Worm (Caenorhabditis elegans) whole organism, L3 larva: ENCODE data around the gene F45D3.1.

ENCODE experiments used
- R02D3.7 ChIP-seq: fragments of 150-350 bp; optimal IDR thresholded peaks from 2 replicates; lab custom pipeline; 2014; ENCODE audit warnings: missing biosample characterization, missing genetic modification characterization
- ZK546.5 ChIP-seq: sonication (generic microtip); optimal IDR thresholded peaks from 2 replicates; lab custom pipeline; 2017; ENCODE audit warnings: missing biosample characterization, missing genetic modification characterization
- ama-1 ChIP-seq: fragments of 150-350 bp; optimal IDR thresholded peaks from 2 replicates; lab custom pipeline; 2018
- ceh-16 ChIP-seq: sonication (generic microtip); optimal IDR thresholded peaks from 2 replicates; lab custom pipeline; 2017; ENCODE audit warnings: missing biosample characterization, missing genetic modification characterization
- ceh-28 ChIP-seq: fragments of 150-350 bp; optimal IDR thresholded peaks from 2 replicates; lab custom pipeline; 2014; ENCODE audit warnings: missing biosample characterization, missing genetic modification reagents, missing genetic modification characterization
- ceh-82 ChIP-seq: fragments of 150-350 bp; optimal IDR thresholded peaks from 2 replicates; lab custom pipeline; 2014; ENCODE audit warnings: missing biosample characterization, missing genetic modification characterization
- daf-12 ChIP-seq: fragments of 150-350 bp; optimal IDR thresholded peaks from 2 replicates; lab custom pipeline; 2014; ENCODE audit warnings: missing biosample characterization, missing genetic modification reagents, missing genetic modification characterization
- egl-27 ChIP-seq: sonication (generic microtip); optimal IDR thresholded peaks from 4 replicates; lab custom pipeline; 2017; ENCODE audit warnings: missing biosample characterization, missing genetic modification reagents, missing genetic modification characterization
- egl-5 ChIP-seq: fragments of 150-350 bp; optimal IDR thresholded peaks from 2 replicates; lab custom pipeline; 2017; ENCODE audit warnings: missing biosample characterization, missing genetic modification reagents, missing genetic modification characterization, inconsistent platforms
- elt-1 ChIP-seq: fragments of 150-350 bp; optimal IDR thresholded peaks from 2 replicates; lab custom pipeline; 2014; ENCODE audit warnings: missing biosample characterization, missing genetic modification characterization
- elt-2 ChIP-seq: sonication (generic microtip); optimal IDR thresholded peaks from 2 replicates; lab custom pipeline; 2016; ENCODE audit warnings: missing genetic modification reagents, mild to moderate bottlenecking, missing genetic modification characterization, missing compliant biosample characterization
- fkh-10 ChIP-seq: sonication (generic microtip); optimal IDR thresholded peaks from 2 replicates; lab custom pipeline; 2017; ENCODE audit warnings: missing biosample characterization, missing genetic modification reagents, missing genetic modification characterization
- fos-1 ChIP-seq: fragments of 150-350 bp; optimal IDR thresholded peaks from 2 replicates; lab custom pipeline; 2014; ENCODE audit warnings: missing biosample characterization, missing genetic modification characterization
- jun-1 ChIP-seq: fragments of 150-350 bp; optimal IDR thresholded peaks from 2 replicates; lab custom pipeline; 2014; ENCODE audit warnings: missing biosample characterization, missing genetic modification reagents, missing genetic modification characterization
- lin-15B ChIP-seq: fragments of 150-350 bp; optimal IDR thresholded peaks from 2 replicates; lab custom pipeline; 2014; ENCODE audit warnings: missing biosample characterization, missing genetic modification characterization
- lin-39 ChIP-seq: fragments of 150-350 bp; optimal IDR thresholded peaks from 2 replicates; lab custom pipeline; 2018; ENCODE audit warnings: missing biosample characterization, missing genetic modification reagents, missing genetic modification characterization
- lsy-12 ChIP-seq: sonication (generic microtip); optimal IDR thresholded peaks from 2 replicates; lab custom pipeline; 2016; ENCODE audit warnings: mild to moderate bottlenecking, missing genetic modification characterization, missing compliant biosample characterization
- mdl-1 ChIP-seq: fragments of 150-350 bp; optimal IDR thresholded peaks from 2 replicates; lab custom pipeline; 2014; ENCODE audit warnings: missing biosample characterization, missing genetic modification characterization
- nfya-1 ChIP-seq: sonication (generic microtip); optimal IDR thresholded peaks from 2 replicates; lab custom pipeline; 2017; ENCODE audit warnings: missing genetic modification characterization, mild to moderate bottlenecking, missing compliant biosample characterization, antibody characterized with exemption, moderate library complexity; ENCODE audit not compliant: insufficient read depth
- nhr-11 ChIP-seq: fragments of 150-350 bp; optimal IDR thresholded peaks from 2 replicates; lab custom pipeline; 2014; ENCODE audit warnings: missing biosample characterization, missing genetic modification characterization
- nhr-12 ChIP-seq: fragments of 150-350 bp; optimal IDR thresholded peaks from 2 replicates; lab custom pipeline; 2014; ENCODE audit warnings: missing biosample characterization, missing genetic modification characterization
- nhr-23 ChIP-seq: fragments of 150-350 bp; optimal IDR thresholded peaks from 2 replicates; lab custom pipeline; 2014; ENCODE audit warnings: missing biosample characterization, missing genetic modification reagents, missing genetic modification characterization
- nhr-237 ChIP-seq: fragments of 150-350 bp; optimal IDR thresholded peaks from 2 replicates; lab custom pipeline; 2014; ENCODE audit warnings: missing biosample characterization, missing genetic modification characterization
- nhr-43 ChIP-seq: sonication (generic microtip); optimal IDR thresholded peaks from 2 replicates; lab custom pipeline; 2016; ENCODE audit warnings: mild to moderate bottlenecking, missing genetic modification characterization, missing compliant biosample characterization; ENCODE audit not compliant: poor library complexity, severe bottlenecking
- nhr-67 ChIP-seq: fragments of 150-350 bp; optimal IDR thresholded peaks from 2 replicates; lab custom pipeline; 2014; ENCODE audit warnings: missing biosample characterization, missing genetic modification characterization
- nhr-76 ChIP-seq: fragments of 150-350 bp; sonication (generic microtip); optimal IDR thresholded peaks from 5 replicates; lab custom pipeline; 2014; ENCODE audit warnings: missing biosample characterization, missing genetic modification characterization
- nhr-77 ChIP-seq: fragments of 150-350 bp; optimal IDR thresholded peaks from 2 replicates; lab custom pipeline; 2014; ENCODE audit warnings: missing biosample characterization, missing genetic modification characterization
- pha-4 ChIP-seq: fragments of 150-350 bp; optimal IDR thresholded peaks from 2 replicates; lab custom pipeline; 2014; ENCODE audit warnings: missing biosample characterization, missing genetic modification reagents, missing genetic modification characterization
- skn-1 ChIP-seq: fragments of 150-350 bp; optimal IDR thresholded peaks from 2 replicates; lab custom pipeline; 2014; ENCODE audit warnings: missing biosample characterization, missing genetic modification characterization
- tbx-2 ChIP-seq: sonication (generic microtip); optimal IDR thresholded peaks from 2 replicates; lab custom pipeline; 2016; ENCODE audit warnings: mild to moderate bottlenecking, missing genetic modification characterization, missing compliant biosample characterization
- zag-1 ChIP-seq: fragments of 150-350 bp; optimal IDR thresholded peaks from 2 replicates; lab custom pipeline; 2014; ENCODE audit warnings: missing biosample characterization, missing genetic modification characterization
- ztf-11 ChIP-seq: fragments of 150-350 bp; optimal IDR thresholded peaks from 2 replicates; lab custom pipeline; 2014; ENCODE audit warnings: missing biosample characterization, missing genetic modification characterization
- ztf-4 ChIP-seq: fragments of 150-350 bp; optimal IDR thresholded peaks from 2 replicates; lab custom pipeline; 2014; ENCODE audit warnings: missing biosample characterization, missing genetic modification characterization

The F45D3.1 gene

DNA sequence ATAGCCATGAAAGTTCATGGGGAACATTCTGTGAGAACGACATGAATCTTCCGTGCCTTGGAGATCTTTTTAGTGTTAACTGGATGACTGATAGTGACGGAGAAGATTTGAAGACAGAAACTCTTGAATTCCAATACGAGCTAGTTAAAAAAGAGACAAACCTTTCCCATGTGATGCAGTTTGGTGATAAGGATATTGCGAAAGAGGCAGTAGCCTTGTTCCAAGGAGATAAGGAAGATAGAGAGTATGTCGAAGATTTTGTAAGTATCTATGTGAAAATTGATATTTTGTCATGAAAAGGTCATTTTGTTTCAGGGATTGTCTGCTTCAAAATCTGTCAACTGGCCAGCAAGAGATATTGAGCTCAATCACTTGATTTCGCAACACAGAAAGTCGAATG lies 13.0 kb upstream of the F45D3.1 start:
- no peak for TF ChIP-seq egl-27 (tag; lab: Kevin White, UChicago)
- TF ChIP-seq elt-2 (tag; lab: Kevin White, UChicago): peak; percentile 57
- TF ChIP-seq ZK546.5 (tag; lab: Kevin White, UChicago): no peak
- peak; percentile 29 for TF ChIP-seq nhr-43 (tag; lab: Kevin White, UChicago)

ce11 chrV:12517148-12517547 lies 9.7 kb upstream of the F45D3.1 start, which contains the start of gene cal-1:
cal-1 (minus strand) TSS chrV:12517248.
- TF ChIP-seq ZK546.5 (tag; lab: Kevin White, UChicago) (no peak), jun-1 (tag; lab: Kevin White, UChicago) (no peak), fkh-10 (GFP tag; lab: Kevin White, UChicago) (no peak), nhr-76 (tag; lab: Kevin White, UChicago) (no peak), ceh-82 (tag; lab: Kevin White, UChicago) (no peak), pha-4 (tag; lab: Kevin White, UChicago) (no peak), nhr-23 (tag; lab: Kevin White, UChicago) (no peak), mdl-1 (tag; lab: Kevin White, UChicago) (no peak), nhr-43 (tag; lab: Kevin White, UChicago) (no peak), lin-15B (tag; lab: Kevin White, UChicago) (no peak), nhr-77 (tag; lab: Kevin White, UChicago) (no peak), lin-39 (tag; lab: Kevin White, UChicago) (no peak), nhr-12 (no peak), R02D3.7 (tag; lab: Kevin White, UChicago) (no peak), ceh-28 (no peak), nhr-237 (tag; lab: Kevin White, UChicago) (no peak), ztf-11 (no peak)
- TF ChIP-seq, all 47 proteins: peak for 0

DNA sequence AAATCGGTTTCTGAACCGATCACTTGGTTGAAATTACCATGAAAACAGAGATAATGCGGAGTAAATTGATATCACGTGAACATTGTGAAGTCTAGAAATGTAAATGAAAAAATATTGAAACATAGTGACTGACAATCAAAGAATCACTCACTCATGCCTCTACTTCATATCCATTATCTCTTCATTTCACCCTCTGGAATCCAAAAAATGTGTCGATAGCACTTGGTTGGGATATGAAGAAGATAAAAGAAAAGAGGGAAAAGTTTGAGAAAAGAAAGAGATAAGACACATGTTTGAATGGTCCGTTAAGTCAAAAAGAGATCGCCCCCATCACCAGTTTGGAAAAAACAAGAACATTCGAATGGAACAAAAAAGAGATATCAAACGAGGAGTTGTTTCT lies 9.1 kb upstream of the F45D3.1 start:
- TF ChIP-seq jun-1 (tag; lab: Kevin White, UChicago) (no peak), nfya-1 (tag; lab: Kevin White, UChicago) (peak; percentile 20), egl-27 (tag; lab: Kevin White, UChicago) (no peak)

ce11 chrV:12518770-12519169 lies 8.1 kb upstream of the F45D3.1 start:
- no peak for TF ChIP-seq ceh-16 (tag; lab: Kevin White, UChicago)
- TF ChIP-seq ama-1 (lab: Kevin White, UChicago): peak; percentile 4
- no peak for TF ChIP-seq daf-12
- TF ChIP-seq skn-1 (tag; lab: Kevin White, UChicago): no peak
- no peak for TF ChIP-seq ceh-82 (tag; lab: Kevin White, UChicago)
- TF ChIP-seq egl-5: peak; percentile 93
- TF ChIP-seq nhr-11 (tag; lab: Kevin White, UChicago): no peak
- no peak for TF ChIP-seq jun-1 (tag; lab: Kevin White, UChicago)
- no peak for TF ChIP-seq lin-15B (tag; lab: Kevin White, UChicago)
- TF ChIP-seq nfya-1 (tag; lab: Kevin White, UChicago): peak; percentile 22
- TF ChIP-seq zag-1 (tag; lab: Kevin White, UChicago): no peak
- no peak for TF ChIP-seq ztf-4 (tag; lab: Kevin White, UChicago)
- no peak for TF ChIP-seq nhr-76 (tag; lab: Kevin White, UChicago)
- peak; percentile 47 for TF ChIP-seq lin-39 (tag; lab: Kevin White, UChicago)

DNA sequence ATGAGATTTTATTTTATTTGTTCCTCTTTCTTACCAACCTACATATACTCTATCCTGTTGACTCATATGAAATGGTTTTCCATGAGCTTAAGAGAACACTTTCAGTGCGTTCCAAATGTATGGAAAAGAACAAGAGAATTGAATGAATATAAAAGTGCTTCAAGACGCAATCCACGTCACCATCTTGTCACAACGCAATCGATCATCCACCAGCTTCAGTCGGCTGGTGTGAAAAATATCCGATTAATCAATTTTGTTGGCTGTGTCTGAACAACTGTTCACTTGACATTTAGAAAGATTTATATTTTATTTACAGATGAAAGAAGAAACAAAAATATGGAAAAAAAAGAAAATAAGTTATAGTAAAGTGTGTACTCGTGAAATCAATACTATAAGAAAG lies 3.5 kb upstream of the F45D3.1 start:
- TF ChIP-seq fos-1 (tag; lab: Kevin White, UChicago) (no peak), tbx-2 (no peak), R02D3.7 (tag; lab: Kevin White, UChicago) (no peak), ceh-16 (tag; lab: Kevin White, UChicago) (no peak), lin-39 (tag; lab: Kevin White, UChicago) (peak; percentile 59), lsy-12 (tag; lab: Kevin White, UChicago) (no peak), elt-1 (no peak), nhr-67 (tag; lab: Kevin White, UChicago) (no peak)
- TF ChIP-seq, all 47 proteins: peak for 1
